Worm (Caenorhabditis elegans): ENCODE measurements around the gene F26G1.11.

The F26G1.11 gene

DNA sequence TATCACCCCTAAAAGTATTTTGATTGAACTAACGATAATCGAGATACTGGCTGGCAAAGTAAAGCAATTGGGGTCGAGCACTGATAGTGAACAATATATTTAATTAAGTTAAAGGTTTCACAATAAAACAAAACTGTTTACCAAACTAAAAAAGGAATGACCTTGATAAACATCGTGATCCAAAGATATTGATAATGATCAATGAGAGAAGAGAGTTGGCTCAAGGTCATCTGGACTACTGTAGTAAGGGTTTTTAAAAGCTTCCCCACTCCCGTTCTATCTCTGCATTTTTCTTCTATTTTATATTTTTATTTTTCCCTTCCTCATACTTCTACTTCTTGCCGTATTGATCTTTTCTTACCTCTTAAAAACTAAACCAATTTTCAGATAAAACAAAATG, 27.4 kb upstream of the F26G1.11 start, which contains the start of gene F41C3.2:
TSS of gene F41C3.2 (plus strand) at position 388 of the 400 bp plus-strand sequence.
- TF ChIP-seq dao-5 (tag; optimal IDR thresholded peaks at IDR 0.05): no peak
- TF ChIP-seq him-1 (tag; optimal IDR thresholded peaks at IDR 0.05): no peak
- no peak for TF ChIP-seq W03F9.2 (tag; optimal IDR thresholded peaks at IDR 0.05)

DNA sequence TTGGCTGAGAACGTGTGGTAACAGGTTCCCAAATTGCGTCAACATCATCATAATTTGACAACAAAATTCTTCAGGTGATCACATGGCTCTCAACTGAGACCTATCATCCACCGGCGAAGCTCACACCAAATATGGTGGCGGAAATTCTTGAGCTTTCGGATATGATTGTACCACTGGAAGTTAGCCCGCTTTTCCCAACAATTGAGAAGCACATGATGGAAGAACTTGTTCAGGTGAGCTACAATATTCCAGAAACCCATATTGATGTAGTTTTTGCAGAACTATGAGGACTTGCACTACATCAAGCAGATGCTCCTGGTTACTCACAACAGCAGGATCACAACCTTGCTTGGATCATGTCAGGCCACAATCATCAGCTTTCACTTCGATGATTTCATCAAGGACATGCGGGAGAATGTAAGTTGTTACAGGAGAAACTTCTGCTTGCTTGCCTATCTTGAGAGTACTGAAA, 24.6 kb upstream of the F26G1.11 start, which contains the start of gene F41C3.1:
TSS of gene F41C3.1 (plus strand) at position 51 of the 472 bp plus-strand sequence.
- TF ChIP-seq W03F9.2 (tag; optimal IDR thresholded peaks at IDR 0.05) (no peak), him-1 (tag; optimal IDR thresholded peaks at IDR 0.05) (no peak), dao-5 (tag; optimal IDR thresholded peaks at IDR 0.05) (no peak)

DNA sequence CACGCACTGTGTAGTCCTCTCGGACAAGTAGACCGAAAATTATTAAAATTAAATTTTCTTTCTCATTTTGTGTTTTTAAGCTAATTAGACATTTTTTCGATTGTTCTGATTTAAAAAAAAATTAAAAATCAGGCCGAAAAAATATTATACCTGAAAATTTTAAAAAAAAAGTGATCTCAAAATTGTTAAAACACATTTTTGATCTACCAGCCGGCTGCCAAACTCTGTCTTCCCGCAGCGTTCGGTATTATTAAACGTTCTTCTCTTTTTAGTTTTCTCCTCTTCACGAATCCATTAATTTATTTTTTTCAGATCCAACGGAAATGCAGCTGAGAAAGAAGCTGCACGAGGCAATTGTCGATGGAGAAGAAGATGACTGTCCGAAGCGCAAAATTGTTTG, 23.8 kb upstream of the F26G1.11 start, which contains the start of gene C27D9.1:
TSS of gene C27D9.1 (plus strand) at position 281 of the 400 bp plus-strand sequence.
- TF ChIP-seq him-1 (tag; optimal IDR thresholded peaks at IDR 0.05) (no peak), dao-5 (tag; optimal IDR thresholded peaks at IDR 0.05) (no peak), W03F9.2 (tag; optimal IDR thresholded peaks at IDR 0.05) (no peak)

DNA sequence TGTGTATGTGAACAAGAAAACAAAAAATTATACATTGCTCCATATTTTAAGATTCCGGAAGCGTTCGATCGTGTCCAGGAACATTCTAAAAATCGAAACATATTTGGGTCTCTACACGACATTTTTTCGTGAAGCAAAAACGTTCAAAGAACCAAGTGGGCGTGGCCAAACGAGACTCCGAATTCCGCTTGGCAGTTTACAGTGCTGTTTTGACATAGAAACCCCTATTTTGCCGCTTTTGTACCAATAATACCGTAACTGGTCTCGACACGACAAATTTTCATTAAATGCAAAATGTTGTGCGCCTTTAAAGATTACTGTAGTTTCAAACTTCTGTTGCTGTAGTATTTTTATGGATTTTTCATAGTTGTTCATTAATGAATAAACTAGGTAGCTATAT, 21.3 kb upstream of the F26G1.11 start:
- no peak for TF ChIP-seq dao-5 (tag; optimal IDR thresholded peaks at IDR 0.05)
- TF ChIP-seq him-1 (tag; optimal IDR thresholded peaks at IDR 0.05): no peak
- TF ChIP-seq W03F9.2 (tag; optimal IDR thresholded peaks at IDR 0.05): no peak

DNA sequence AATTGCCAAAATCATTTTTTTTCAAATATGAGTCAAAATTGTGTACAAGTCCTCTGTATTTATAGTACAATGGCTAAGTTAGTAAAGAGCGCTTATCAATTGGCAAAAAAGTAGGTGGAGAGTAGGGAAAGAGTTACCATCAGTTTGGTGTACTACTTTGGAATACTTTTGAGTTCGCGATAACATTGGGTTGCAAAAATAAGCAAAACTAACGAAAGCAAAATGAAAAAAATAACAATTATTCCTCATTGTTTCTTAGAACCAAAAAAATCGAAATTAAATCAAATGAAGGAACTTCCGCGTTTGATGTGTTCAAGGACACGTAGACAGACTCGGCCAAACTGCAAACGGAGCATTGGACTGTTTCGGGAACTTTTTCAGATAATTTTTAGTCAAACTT, 20.2 kb upstream of the F26G1.11 start, which contains the start of gene C27D9.2:
TSS of gene C27D9.2 (minus strand) at position 101 of the 400 bp plus-strand sequence.
- TF ChIP-seq W03F9.2 (tag; optimal IDR thresholded peaks at IDR 0.05): no peak
- TF ChIP-seq dao-5 (tag; optimal IDR thresholded peaks at IDR 0.05): no peak
- TF ChIP-seq him-1 (tag; optimal IDR thresholded peaks at IDR 0.05): no peak

DNA sequence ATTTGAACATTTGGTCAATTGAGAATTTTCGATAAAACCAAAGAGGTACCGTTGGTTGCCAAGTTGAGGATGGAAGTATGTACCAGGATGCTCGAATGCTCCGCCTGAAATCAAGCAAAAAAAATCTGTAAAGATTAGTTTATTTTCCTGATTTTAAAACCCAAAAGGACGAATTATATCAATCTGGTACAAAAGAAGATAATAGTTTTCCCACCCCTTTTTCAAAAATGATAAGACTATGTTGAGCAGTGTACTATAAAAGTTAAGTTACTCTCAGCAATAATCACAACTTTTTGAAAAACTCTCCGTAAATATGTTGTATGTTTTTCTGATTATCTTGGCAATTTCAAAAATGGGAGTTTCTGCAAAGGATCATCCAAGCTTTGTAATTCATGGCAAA, 18.5 kb upstream of the F26G1.11 start, which contains the start of gene F26G1.3:
TSS of gene F26G1.3 (plus strand) at position 301 of the 400 bp plus-strand sequence.
- no peak for TF ChIP-seq dao-5 (tag; optimal IDR thresholded peaks at IDR 0.05)
- no peak for TF ChIP-seq him-1 (tag; optimal IDR thresholded peaks at IDR 0.05)
- no peak for TF ChIP-seq W03F9.2 (tag; optimal IDR thresholded peaks at IDR 0.05)

DNA sequence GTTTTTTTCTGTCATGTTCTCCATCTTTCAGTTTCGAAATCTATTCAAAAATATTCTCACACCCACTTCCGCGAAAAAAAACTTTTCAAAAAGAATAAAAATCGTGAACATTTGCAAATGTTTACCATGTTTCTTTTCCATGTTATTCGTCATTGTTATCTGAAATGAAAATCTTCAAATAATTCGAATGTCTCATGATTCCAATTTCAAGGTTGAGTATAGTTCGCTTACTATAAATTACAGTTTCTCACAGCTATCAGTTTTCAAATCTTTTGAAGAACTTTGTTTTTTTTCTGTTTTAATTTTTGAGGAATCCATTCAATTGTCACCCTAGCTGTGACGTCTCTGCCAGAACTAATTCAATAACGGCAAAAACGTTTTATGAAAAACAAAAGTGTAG, 17.1 kb upstream of the F26G1.11 start:
- TF ChIP-seq W03F9.2 (tag; optimal IDR thresholded peaks at IDR 0.05) (no peak), him-1 (tag; optimal IDR thresholded peaks at IDR 0.05) (no peak), dao-5 (tag; optimal IDR thresholded peaks at IDR 0.05) (no peak)

DNA sequence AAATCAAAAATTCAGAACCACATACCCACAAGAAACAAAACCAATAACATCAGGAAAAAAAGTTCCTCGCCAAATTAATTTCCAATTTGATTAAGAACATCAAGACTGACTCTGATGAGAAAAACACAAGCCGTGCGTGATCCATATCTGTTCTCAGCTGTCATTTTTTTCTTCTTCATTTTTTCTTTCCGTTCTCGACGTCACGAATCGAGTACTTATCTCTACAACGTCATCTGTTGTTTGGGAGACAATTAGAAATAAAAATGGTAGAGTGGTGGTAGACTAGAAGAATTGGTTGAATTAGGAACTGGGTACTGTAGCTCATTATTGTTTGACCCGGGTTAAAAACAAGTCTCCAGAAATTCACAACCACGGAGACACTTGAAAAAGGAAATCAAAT, 15.9 kb upstream of the F26G1.11 start:
- TF ChIP-seq dao-5 (tag; optimal IDR thresholded peaks at IDR 0.05) (no peak), W03F9.2 (tag; optimal IDR thresholded peaks at IDR 0.05) (no peak), him-1 (tag; optimal IDR thresholded peaks at IDR 0.05) (no peak)

DNA sequence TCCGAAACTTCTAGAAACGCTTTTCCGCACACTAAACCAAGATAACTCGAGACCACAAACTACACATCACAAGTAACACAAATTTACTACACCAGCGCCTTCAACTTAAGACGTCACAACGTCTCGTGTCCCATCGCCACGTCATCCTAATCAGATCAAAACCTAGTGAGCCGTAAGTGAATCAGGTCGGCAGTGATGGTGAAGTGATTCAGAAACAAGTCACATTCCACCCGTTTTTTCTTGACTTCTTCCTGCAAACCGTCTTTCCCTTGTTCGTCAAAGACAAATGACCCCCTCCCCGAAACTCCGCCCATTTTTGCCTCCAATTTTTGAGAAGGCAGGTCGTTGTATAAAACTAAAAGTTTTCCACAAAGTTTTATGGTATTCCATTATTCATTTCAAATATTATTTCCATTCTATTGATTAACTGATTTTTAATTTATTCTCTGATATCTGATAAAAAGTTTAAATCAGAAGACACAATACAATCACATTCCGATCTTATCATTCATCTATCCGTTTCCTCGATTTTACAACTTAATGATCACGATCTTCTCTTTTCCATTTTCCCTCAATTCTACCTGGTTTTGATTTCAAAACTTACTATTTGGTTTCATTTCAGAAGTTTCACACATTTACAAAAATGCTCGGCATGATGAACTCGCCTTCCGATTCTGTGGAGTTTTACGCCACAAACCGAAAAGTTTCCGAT, 14.2 kb upstream of the F26G1.11 start, which contains the start of gene F26G1.2:
TSS of gene F26G1.2 (plus strand) at position 508 of the 712 bp plus-strand sequence.
- TF ChIP-seq W03F9.2 (tag; optimal IDR thresholded peaks at IDR 0.05) (no peak), him-1 (tag; optimal IDR thresholded peaks at IDR 0.05) (no peak), dao-5 (tag; optimal IDR thresholded peaks at IDR 0.05) (no peak)

DNA sequence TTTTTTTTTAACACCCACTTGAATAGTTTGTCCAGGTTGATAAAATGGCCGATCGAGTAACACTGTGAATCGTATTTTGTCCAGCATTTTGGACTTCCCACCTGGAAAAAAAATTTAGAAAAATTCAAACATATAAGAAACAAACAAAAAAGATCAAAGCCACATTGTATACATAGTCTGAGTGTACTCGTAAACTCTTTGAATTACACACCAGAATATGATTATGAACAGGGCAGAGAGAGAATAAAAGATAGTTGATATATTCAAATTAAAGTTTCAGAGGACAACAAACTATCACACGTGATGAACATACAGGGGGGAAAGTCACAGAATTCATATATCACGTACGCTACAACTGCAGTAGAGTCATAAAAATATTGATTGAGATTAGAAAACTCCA, 10.7 kb upstream of the F26G1.11 start, which contains the start of gene ttm-2:
TSS of gene ttm-2 (minus strand) at position 101 of the 400 bp plus-strand sequence.
- TF ChIP-seq dao-5 (tag; optimal IDR thresholded peaks at IDR 0.05) (no peak), W03F9.2 (tag; optimal IDR thresholded peaks at IDR 0.05) (no peak)

DNA sequence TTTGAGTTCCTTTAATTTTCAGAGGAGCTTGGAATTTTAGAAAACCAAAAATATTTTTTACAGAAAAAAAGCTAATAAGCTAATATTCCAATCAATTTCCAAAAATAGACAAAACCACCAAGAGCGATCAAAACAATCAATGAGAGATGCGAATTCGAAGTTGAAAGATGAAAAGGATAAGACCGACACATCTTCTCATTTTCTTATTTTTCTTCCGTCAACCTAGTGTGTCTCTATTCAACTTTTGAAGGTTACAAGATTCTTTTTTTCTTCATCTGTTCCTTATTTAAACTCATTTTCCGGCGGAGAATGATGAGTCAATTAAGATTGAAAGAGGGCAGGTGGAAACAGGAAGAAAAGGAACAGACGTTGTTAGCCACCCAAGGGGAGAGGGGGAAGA, 9.3 kb upstream of the F26G1.11 start:
- TF ChIP-seq dao-5 (tag; optimal IDR thresholded peaks at IDR 0.05) (no peak), W03F9.2 (tag; optimal IDR thresholded peaks at IDR 0.05) (no peak), him-1 (tag; optimal IDR thresholded peaks at IDR 0.05) (no peak)

DNA sequence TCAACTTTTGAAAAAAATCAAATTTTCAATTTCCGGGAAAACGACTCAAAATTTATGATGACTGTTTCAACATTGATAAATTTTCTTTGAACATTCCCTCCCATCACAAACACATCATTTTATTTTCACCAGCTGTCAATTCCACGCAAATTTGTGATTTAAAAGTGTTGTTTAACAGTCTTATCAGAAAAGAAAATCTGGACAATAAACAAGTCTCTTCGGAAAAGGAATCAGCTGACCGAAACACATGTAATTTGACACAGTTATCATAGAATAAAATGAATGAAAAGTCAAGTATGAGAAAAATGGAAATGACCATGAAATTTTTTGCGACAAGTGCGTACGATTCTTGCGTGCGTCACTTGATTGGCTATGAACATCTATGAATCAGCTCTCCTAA, 7.8 kb upstream of the F26G1.11 start:
- TF ChIP-seq him-1 (tag; optimal IDR thresholded peaks at IDR 0.05): no peak
- no peak for TF ChIP-seq W03F9.2 (tag; optimal IDR thresholded peaks at IDR 0.05)
- TF ChIP-seq dao-5 (tag; optimal IDR thresholded peaks at IDR 0.05): no peak

DNA sequence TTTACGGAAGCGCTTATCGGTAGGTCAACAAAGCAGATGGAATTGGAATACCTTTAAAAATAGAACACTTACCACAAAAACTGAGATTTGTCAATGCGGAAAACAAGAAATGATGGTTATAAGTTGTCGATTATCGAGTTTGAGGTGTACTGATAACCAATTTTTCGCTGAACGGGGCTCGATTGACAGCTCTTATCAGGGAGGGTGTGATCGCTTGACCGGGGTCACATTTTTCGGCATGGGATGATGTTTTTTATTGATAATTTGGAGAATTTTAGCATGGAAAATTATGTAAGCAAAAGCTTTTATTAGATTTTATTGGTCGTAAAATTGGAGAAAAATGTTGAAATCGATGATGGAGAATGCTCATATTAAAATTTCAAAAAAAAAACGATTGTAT, 7.1 kb upstream of the F26G1.11 start:
- no peak for TF ChIP-seq him-1 (tag; optimal IDR thresholded peaks at IDR 0.05)
- TF ChIP-seq dao-5 (tag; optimal IDR thresholded peaks at IDR 0.05): no peak
- no peak for TF ChIP-seq W03F9.2 (tag; optimal IDR thresholded peaks at IDR 0.05)

DNA sequence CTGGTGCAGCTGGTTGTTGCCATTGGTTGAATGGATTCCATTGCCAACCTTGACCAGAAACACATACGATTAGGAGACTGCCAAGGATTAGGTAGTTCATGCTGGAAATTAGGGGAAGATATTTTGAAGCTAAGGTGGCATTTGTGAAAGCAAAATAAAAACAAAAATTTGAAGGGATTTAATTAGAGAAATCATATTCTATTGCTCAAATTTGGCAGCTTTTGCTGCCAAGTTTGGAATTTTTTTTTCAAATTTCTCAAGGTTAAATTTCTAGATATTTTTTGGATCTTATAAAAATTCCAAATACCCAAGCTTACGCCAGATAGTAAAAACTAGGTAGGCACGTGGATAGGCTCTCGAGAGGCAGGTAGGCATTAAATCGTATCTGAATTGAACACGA, 5.7 kb upstream of the F26G1.11 start, which contains the start of gene F26G1.5:
TSS of gene F26G1.5 (minus strand) at position 101 of the 400 bp plus-strand sequence.
- TF ChIP-seq W03F9.2 (tag; optimal IDR thresholded peaks at IDR 0.05) (no peak), him-1 (tag; optimal IDR thresholded peaks at IDR 0.05) (no peak), dao-5 (tag; optimal IDR thresholded peaks at IDR 0.05) (no peak)

All from whole organism, L4/young adult.